Worm (Caenorhabditis elegans): ENCODE data around the gene algn-6.

DNA sequence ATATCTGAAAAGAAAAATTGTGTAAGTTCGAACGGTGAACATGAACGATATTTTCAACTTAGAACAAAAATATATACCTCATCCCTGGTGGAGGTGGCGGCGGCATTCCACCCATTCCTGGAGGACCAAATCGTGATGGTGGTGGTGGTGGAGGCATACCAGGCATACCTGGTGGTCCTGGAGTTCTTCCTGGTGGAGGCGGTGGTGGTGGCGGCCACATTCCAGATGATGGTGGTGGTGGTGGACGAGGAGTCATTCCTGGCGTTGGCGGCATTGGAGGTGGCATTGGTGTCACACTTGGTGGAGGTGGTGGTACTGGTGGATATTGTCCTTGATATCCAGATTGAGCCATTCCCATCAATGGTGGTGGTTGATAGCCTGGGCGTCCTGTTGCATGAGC is 5.0 kb upstream of the algn-6 start:
- TF ChIP-seq elt-3 (tag; optimal IDR thresholded peaks at IDR 0.05) (no peak), skn-1 (tag; optimal IDR thresholded peaks at IDR 0.05) (no peak), jun-1 (tag; optimal IDR thresholded peaks at IDR 0.05) (no peak), nhr-77 (tag; optimal IDR thresholded peaks at IDR 0.05) (no peak), ama-1 (optimal IDR thresholded peaks at IDR 0.05) (no peak), elt-1 (tag; optimal IDR thresholded peaks at IDR 0.05) (no peak)

Data from whole organism, L3 larva.